Fruit fly (Drosophila melanogaster): ENCODE measurements around the gene CG34331.
"Not testable (repeated sequence)": the region's sequence is repeated elsewhere in the genome, so short reads cannot be mapped to it uniquely, and the experiment has no call there.

The CG34331 gene

DNA sequence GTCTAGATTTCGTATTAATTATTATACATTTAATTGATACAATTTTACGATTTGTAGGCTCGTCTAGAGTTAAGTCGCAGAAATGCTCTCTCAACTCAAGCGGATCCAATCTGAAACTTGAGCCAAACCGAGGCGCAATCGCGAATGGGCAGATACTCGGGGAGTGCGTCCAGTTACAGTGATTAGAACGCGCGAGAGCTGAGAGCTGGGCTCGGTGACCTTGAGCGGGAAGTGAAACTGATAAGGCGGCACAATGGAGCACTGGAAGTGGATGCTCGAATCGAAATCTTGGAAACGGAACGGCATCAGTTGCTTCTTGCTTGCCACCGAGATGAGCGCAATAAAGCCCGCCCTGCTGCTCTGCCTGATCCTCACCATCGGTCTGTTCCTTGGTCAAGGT lies at the start of gene CG34331:
CG34331 (plus strand) TSS at position 301 of the 400 bp plus-strand sequence.
- TF ChIP-seq psq (optimal IDR thresholded peaks at IDR 0.05) (no peak), insv (optimal IDR thresholded peaks at IDR 0.05) (no peak), h (optimal IDR thresholded peaks at IDR 0.05) (no peak), Sin3A (optimal IDR thresholded peaks at IDR 0.05) (no peak), Myc (optimal IDR thresholded peaks at IDR 0.05) (no peak), ttk (optimal IDR thresholded peaks at IDR 0.05) (no peak)

DNA sequence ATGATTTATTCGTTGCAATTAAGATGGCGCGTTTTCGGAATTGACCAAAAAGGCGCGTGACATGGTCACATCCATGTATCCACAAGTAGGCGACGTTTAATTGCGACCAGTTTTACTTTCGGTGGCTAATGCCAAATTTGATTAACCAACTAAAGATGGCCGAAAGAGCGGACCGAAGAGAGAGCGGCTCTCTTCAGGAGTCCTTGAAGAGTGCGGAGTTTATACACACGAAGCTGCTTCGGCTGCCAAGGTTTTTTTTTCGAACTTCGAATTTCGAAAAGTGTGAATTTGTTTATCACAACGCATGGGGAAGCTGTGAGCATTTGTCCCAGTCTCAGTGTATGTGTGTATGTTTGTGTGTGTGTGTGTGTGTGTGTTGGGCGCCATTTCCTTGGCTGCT lies 38.5 kb upstream of the CG34331 start:
- no peak for TF ChIP-seq ttk (optimal IDR thresholded peaks at IDR 0.05)
- no peak for TF ChIP-seq Myc (optimal IDR thresholded peaks at IDR 0.05)
- TF ChIP-seq insv (optimal IDR thresholded peaks at IDR 0.05): no peak
- TF ChIP-seq Sin3A (optimal IDR thresholded peaks at IDR 0.05): no peak
- no peak for TF ChIP-seq h (optimal IDR thresholded peaks at IDR 0.05)
- TF ChIP-seq psq (optimal IDR thresholded peaks at IDR 0.05): no peak

- TF ChIP-seq ttk (optimal IDR thresholded peaks at IDR 0.05): no peak
- no peak for TF ChIP-seq psq (optimal IDR thresholded peaks at IDR 0.05)
- TF ChIP-seq h (optimal IDR thresholded peaks at IDR 0.05): no peak
- no peak for TF ChIP-seq Myc (optimal IDR thresholded peaks at IDR 0.05)
- TF ChIP-seq insv (optimal IDR thresholded peaks at IDR 0.05): no peak
- TF ChIP-seq Sin3A (optimal IDR thresholded peaks at IDR 0.05): no peak
Observed at dm6 chrX:20092308-20092707, 29.9 kb upstream of the CG34331 start, which contains the start of gene fd19B. TSS of gene fd19B (minus strand) at chrX:20092408.

- TF ChIP-seq Myc, h, psq (optimal IDR thresholded peaks at IDR 0.05): not testable (repeated sequence)
Observed at dm6 chrX:20094098-20094497, 28.2 kb upstream of the CG34331 start, which contains the start of gene Or19b. TSS of gene Or19b (plus strand) at chrX:20094398.

DNA sequence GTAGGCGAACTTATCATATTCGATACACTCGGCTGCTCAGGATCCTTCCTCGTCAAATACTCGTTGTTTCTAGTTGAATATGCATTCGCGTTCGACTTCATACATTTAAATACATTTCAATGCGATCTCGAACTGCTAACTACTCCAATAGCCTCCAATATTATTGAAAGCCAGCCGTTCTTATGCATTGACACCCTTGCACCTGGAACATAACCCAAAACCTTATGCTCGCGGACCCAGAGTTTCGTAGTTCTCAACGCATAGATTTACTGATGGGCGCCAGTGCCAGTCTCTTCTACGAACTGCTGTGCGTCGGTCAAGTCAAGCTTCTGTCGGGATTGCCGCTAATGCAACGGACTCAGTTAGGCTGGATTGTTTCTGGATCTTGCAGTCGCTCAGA lies 25.9 kb upstream of the CG34331 start, which contains the start of gene CG42581:
CG42581 (minus strand) TSS at position 101 of the 400 bp plus-strand sequence.
- not testable (repeated sequence) for TF ChIP-seq psq, Myc, ttk (optimal IDR thresholded peaks at IDR 0.05)

- TF ChIP-seq h (optimal IDR thresholded peaks at IDR 0.05) (no peak), insv (optimal IDR thresholded peaks at IDR 0.05) (no peak), ttk (optimal IDR thresholded peaks at IDR 0.05) (no peak), Myc (optimal IDR thresholded peaks at IDR 0.05) (no peak)
Observed at dm6 chrX:20104987-20105386, 17.3 kb upstream of the CG34331 start.

DNA sequence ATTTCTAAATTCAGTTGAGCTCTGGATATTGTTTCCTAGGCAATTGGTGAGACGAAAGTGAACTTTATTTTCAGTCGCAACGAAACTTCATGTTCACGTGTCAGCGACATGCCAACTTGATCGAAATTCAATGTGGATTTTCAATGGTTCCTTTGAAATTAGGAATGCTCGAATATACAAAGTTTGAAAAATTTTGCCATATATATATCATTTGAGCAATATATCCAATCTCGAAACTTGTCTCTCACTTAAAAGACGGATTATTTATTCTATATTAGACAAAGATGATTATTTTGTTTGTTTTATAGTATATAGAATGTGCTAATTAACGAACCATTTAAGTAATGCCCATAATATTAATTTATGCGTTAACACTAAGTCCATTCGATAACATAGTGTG lies 11.8 kb upstream of the CG34331 start, which contains the start of gene karr:
karr (minus strand) TSS at position 101 of the 400 bp plus-strand sequence.
- TF ChIP-seq h (optimal IDR thresholded peaks at IDR 0.05) (no peak), insv (optimal IDR thresholded peaks at IDR 0.05) (no peak), Sin3A (optimal IDR thresholded peaks at IDR 0.05) (no peak), ttk (optimal IDR thresholded peaks at IDR 0.05) (no peak), psq (optimal IDR thresholded peaks at IDR 0.05) (no peak), Myc (optimal IDR thresholded peaks at IDR 0.05) (no peak)

- TF ChIP-seq ttk (optimal IDR thresholded peaks at IDR 0.05) (no peak), Sin3A (optimal IDR thresholded peaks at IDR 0.05) (no peak), insv (optimal IDR thresholded peaks at IDR 0.05) (no peak), Myc (optimal IDR thresholded peaks at IDR 0.05) (no peak), psq (optimal IDR thresholded peaks at IDR 0.05) (no peak), h (optimal IDR thresholded peaks at IDR 0.05) (no peak)
Observed at dm6 chrX:20129554-20129953, 7.3 kb downstream of the CG34331 start.

DNA sequence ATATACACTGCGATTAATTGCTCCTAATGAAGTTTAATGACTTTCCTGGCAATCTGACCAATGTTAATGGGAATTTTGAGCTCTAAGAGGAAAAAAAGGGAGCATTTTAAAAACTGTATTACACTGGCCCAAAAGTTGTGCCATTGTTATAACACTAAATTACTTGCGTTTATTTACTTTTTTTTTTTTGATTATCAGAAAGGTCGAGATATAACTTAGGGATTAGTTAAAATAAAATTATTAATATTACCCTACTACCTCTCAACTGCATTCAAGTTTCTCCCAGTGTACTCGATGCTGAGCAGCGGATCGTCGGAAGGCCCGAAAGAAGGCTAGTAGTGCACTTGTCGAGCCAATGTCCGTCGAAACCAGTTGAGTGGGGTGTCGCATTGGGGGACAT lies 8.2 kb downstream of the CG34331 start:
- TF ChIP-seq h (optimal IDR thresholded peaks at IDR 0.05): no peak
- no peak for TF ChIP-seq insv (optimal IDR thresholded peaks at IDR 0.05)

DNA sequence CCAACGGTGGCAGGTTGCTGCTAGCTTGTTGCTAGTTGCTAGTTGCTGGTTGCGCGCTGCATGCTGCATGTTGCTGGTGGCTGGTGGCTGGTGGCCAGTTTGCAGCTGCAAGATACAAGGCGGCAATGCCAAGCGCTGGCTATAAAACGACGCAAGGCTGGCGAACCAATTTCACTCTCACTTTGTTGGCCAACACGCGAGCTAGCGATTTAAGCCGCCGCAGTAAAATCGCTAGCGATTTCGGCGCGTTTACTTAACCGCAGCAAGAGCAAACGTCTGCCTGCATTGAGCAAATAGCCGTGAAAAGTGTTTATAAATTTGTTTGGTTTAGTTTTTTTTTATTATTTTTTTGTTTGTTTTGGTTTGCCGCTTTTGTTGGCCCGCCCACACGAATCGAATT lies 11.2 kb downstream of the CG34331 start, which contains the start of gene CG15322:
CG15322 (plus strand) TSS at position 148 of the 400 bp plus-strand sequence.
- TF ChIP-seq Sin3A (optimal IDR thresholded peaks at IDR 0.05): no peak
- no peak for TF ChIP-seq Myc (optimal IDR thresholded peaks at IDR 0.05)
- no peak for TF ChIP-seq psq (optimal IDR thresholded peaks at IDR 0.05)
- no peak for TF ChIP-seq insv (optimal IDR thresholded peaks at IDR 0.05)
- TF ChIP-seq h (optimal IDR thresholded peaks at IDR 0.05): no peak
- no peak for TF ChIP-seq ttk (optimal IDR thresholded peaks at IDR 0.05)

DNA sequence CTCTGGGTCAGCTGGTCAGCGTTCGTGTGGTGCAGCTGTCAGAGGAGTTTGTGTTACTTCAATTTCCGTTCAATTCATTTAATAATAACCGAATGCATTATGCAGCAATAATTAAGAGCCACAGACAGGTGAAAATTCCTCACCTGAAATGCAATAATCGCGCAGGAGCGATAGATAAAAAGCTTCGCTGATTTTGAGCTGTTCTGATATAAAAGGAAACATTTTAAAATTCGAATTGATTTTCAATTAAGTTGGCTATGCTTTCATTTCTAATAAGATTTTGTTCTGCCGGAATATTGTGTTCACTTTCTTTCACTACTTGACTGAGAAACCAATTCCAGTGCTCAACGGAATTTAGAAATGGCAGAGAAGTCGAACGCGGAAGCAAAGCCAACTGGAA lies 17.2 kb downstream of the CG34331 start, which contains the start of gene CG42583:
CG42583 (plus strand) TSS at position 301 of the 400 bp plus-strand sequence.
- TF ChIP-seq insv (optimal IDR thresholded peaks at IDR 0.05): no peak
- TF ChIP-seq psq (optimal IDR thresholded peaks at IDR 0.05): no peak
- TF ChIP-seq Sin3A (optimal IDR thresholded peaks at IDR 0.05): no peak
- no peak for TF ChIP-seq h (optimal IDR thresholded peaks at IDR 0.05)
- TF ChIP-seq Myc (optimal IDR thresholded peaks at IDR 0.05): no peak
- no peak for TF ChIP-seq ttk (optimal IDR thresholded peaks at IDR 0.05)

dm6 chrX:20140710-20141109 lies 18.5 kb downstream of the CG34331 start, which contains the start of gene CG34332:
TSS of gene CG34332 (plus strand) at chrX:20141010.
- no peak for TF ChIP-seq psq (optimal IDR thresholded peaks at IDR 0.05)

dm6 chrX:20143088-20143487 lies 20.8 kb downstream of the CG34331 start, which contains the start of gene Or19a:
TSS of gene Or19a (minus strand) at chrX:20143188.
- not testable (repeated sequence) for TF ChIP-seq ttk, psq, h (optimal IDR thresholded peaks at IDR 0.05)
